Worm (Caenorhabditis elegans) whole organism, late embryonic: ENCODE measurements around the gene F09E5.11.
A peak's percentile ranks its signal among the peaks of the same experiment; 100 is the strongest.

Experiments used
- F13H6.1 ChIP-seq: sonication (generic microtip); optimal IDR thresholded peaks from 2 replicates; lab custom pipeline; 2016; ENCODE audit warnings: missing genetic modification characterization, missing compliant biosample characterization
- K02D7.2 ChIP-seq: sonication (generic microtip); optimal IDR thresholded peaks from 2 replicates; lab custom pipeline; 2017; ENCODE audit warnings: mild to moderate bottlenecking, missing genetic modification characterization, missing compliant biosample characterization
- K09A11.1 ChIP-seq: sonication (generic microtip); optimal IDR thresholded peaks from 2 replicates; lab custom pipeline; 2017; ENCODE audit warnings: antibody characterized with exemption, mild to moderate bottlenecking, missing genetic modification characterization, missing compliant biosample characterization; ENCODE audit not compliant: insufficient read depth
- T23F11.4 ChIP-seq: fragments of 200-800 bp; sonication (Bioruptor generic); optimal IDR thresholded peaks from 2 replicates; lab custom pipeline; 2018; ENCODE audit warnings: mild to moderate bottlenecking, missing genetic modification characterization, missing compliant biosample characterization
- Y22D7AL.16 ChIP-seq: sonication (generic microtip); optimal IDR thresholded peaks from 2 replicates; lab custom pipeline; 2016; ENCODE audit warnings: missing genetic modification characterization, missing compliant biosample characterization
- ama-1 ChIP-seq: fragments of 150-350 bp; optimal IDR thresholded peaks from 2 replicates; lab custom pipeline; 2014
- ceh-18 ChIP-seq: sonication (generic microtip); optimal IDR thresholded peaks from 2 replicates; lab custom pipeline; 2016; ENCODE audit warnings: missing genetic modification characterization, missing compliant biosample characterization
- ceh-19 ChIP-seq: fragments of 200-800 bp; sonication (Bioruptor generic); optimal IDR thresholded peaks from 2 replicates; lab custom pipeline; 2018; ENCODE audit warnings: mild to moderate bottlenecking, missing genetic modification characterization, missing compliant biosample characterization
- ceh-2 ChIP-seq: sonication (generic microtip); optimal IDR thresholded peaks from 2 replicates; lab custom pipeline; 2016; ENCODE audit warnings: missing genotype, missing genetic modification characterization, missing compliant biosample characterization
- ceh-22 ChIP-seq: sonication (generic microtip); optimal IDR thresholded peaks from 2 replicates; lab custom pipeline; 2017; ENCODE audit warnings: missing biosample characterization, missing genetic modification characterization
- ceh-24 ChIP-seq: sonication (generic microtip); optimal IDR thresholded peaks from 2 replicates; lab custom pipeline; 2016; ENCODE audit warnings: mild to moderate bottlenecking, missing genetic modification characterization, missing compliant biosample characterization
- ceh-30 ChIP-seq: fragments of 150-350 bp; optimal IDR thresholded peaks from 2 replicates; lab custom pipeline; 2014; ENCODE audit warnings: missing biosample characterization, missing genetic modification characterization
- ceh-31 ChIP-seq: sonication (generic microtip); optimal IDR thresholded peaks from 2 replicates; lab custom pipeline; 2016; ENCODE audit warnings: missing genetic modification characterization, missing compliant biosample characterization
- ceh-34 ChIP-seq: sonication (generic microtip); optimal IDR thresholded peaks from 2 replicates; lab custom pipeline; 2016; ENCODE audit warnings: mild to moderate bottlenecking, missing genetic modification characterization, missing compliant biosample characterization
- ceh-6 ChIP-seq: fragments of 200-800 bp; sonication (Bioruptor generic); optimal IDR thresholded peaks from 2 replicates; lab custom pipeline; 2018; ENCODE audit warnings: mild to moderate bottlenecking, missing genetic modification characterization, missing compliant biosample characterization
- ceh-9 ChIP-seq: sonication (generic microtip); optimal IDR thresholded peaks from 2 replicates; lab custom pipeline; 2016; ENCODE audit warnings: mild to moderate bottlenecking, missing genetic modification characterization, inconsistent platforms, missing compliant biosample characterization
- che-1 ChIP-seq: sonication (generic microtip); optimal IDR thresholded peaks from 2 replicates; lab custom pipeline; 2016; ENCODE audit warnings: mild to moderate bottlenecking, missing genetic modification characterization, missing compliant biosample characterization
- dmd-4 ChIP-seq: sonication (generic microtip); optimal IDR thresholded peaks from 2 replicates; lab custom pipeline; 2016; ENCODE audit warnings: borderline replicate concordance, missing genetic modification characterization, missing compliant biosample characterization
- elt-2 ChIP-seq: sonication (generic microtip); optimal IDR thresholded peaks from 2 replicates; lab custom pipeline; 2016; ENCODE audit warnings: missing genetic modification reagents, missing genetic modification characterization, missing compliant biosample characterization
- elt-4 ChIP-seq: sonication (generic microtip); optimal IDR thresholded peaks from 2 replicates; lab custom pipeline; 2016; ENCODE audit warnings: missing genetic modification characterization, missing compliant biosample characterization
- ets-4 ChIP-seq: sonication (generic microtip); optimal IDR thresholded peaks from 2 replicates; lab custom pipeline; 2016; ENCODE audit warnings: missing genetic modification characterization, missing compliant biosample characterization
- fkh-6 ChIP-seq: sonication (generic microtip); optimal IDR thresholded peaks from 2 replicates; lab custom pipeline; 2016; ENCODE audit warnings: missing genetic modification characterization, missing compliant biosample characterization
- gmeb-2 ChIP-seq: sonication (generic microtip); optimal IDR thresholded peaks from 2 replicates; lab custom pipeline; 2016; ENCODE audit warnings: missing genetic modification characterization, inconsistent platforms, missing compliant biosample characterization
- hlh-13 ChIP-seq: fragments of 200-800 bp; sonication (Bioruptor generic); optimal IDR thresholded peaks from 2 replicates; lab custom pipeline; 2018; ENCODE audit warnings: mild to moderate bottlenecking, missing genetic modification characterization, missing compliant biosample characterization
- hlh-30 ChIP-seq: sonication (generic microtip); optimal IDR thresholded peaks from 2 replicates; lab custom pipeline; 2017; ENCODE audit warnings: antibody characterized with exemption, missing genetic modification characterization, missing compliant biosample characterization; ENCODE audit not compliant: insufficient read depth
- hlh-6 ChIP-seq: sonication (generic microtip); optimal IDR thresholded peaks from 2 replicates; lab custom pipeline; 2016; ENCODE audit warnings: missing genotype, missing genetic modification characterization, missing compliant biosample characterization
- hlh-8 ChIP-seq: sonication (generic microtip); optimal IDR thresholded peaks from 2 replicates; lab custom pipeline; 2016; ENCODE audit warnings: missing genotype, missing genetic modification characterization, missing compliant biosample characterization
- lim-6 ChIP-seq: sonication (generic microtip); optimal IDR thresholded peaks from 2 replicates; lab custom pipeline; 2016; ENCODE audit warnings: missing genetic modification characterization, missing compliant biosample characterization
- lin-11 ChIP-seq: fragments of 200-800 bp; sonication (Bioruptor generic); optimal IDR thresholded peaks from 2 replicates; lab custom pipeline; 2018; ENCODE audit warnings: mild to moderate bottlenecking, missing genetic modification characterization, missing compliant biosample characterization
- madf-2 ChIP-seq: sonication (generic microtip); optimal IDR thresholded peaks from 2 replicates; lab custom pipeline; 2017; ENCODE audit warnings: missing genetic modification characterization, missing compliant biosample characterization
- mec-3 ChIP-seq: sonication (generic microtip); optimal IDR thresholded peaks from 2 replicates; lab custom pipeline; 2016; ENCODE audit warnings: borderline replicate concordance, missing genetic modification characterization, missing compliant biosample characterization
- nhr-11 ChIP-seq: fragments of 150-350 bp; optimal IDR thresholded peaks from 2 replicates; lab custom pipeline; 2014; ENCODE audit warnings: missing biosample characterization, missing genetic modification characterization
- npax-4 ChIP-seq: sonication (generic microtip); optimal IDR thresholded peaks from 2 replicates; lab custom pipeline; 2016; ENCODE audit warnings: missing genetic modification characterization, missing compliant biosample characterization
- odd-2 ChIP-seq: sonication (generic microtip); optimal IDR thresholded peaks from 2 replicates; lab custom pipeline; 2017; ENCODE audit warnings: antibody characterized with exemption, mild to moderate bottlenecking, missing genetic modification characterization, missing compliant biosample characterization
- pat-9 ChIP-seq: fragments of 200-800 bp; sonication (Bioruptor generic); optimal IDR thresholded peaks from 2 replicates; lab custom pipeline; 2018; ENCODE audit warnings: mild to moderate bottlenecking, missing genetic modification characterization, moderate library complexity, missing compliant biosample characterization
- pax-1 ChIP-seq: fragments of 150-350 bp; optimal IDR thresholded peaks from 2 replicates; lab custom pipeline; 2014; ENCODE audit warnings: missing biosample characterization, missing genetic modification characterization
- pha-2 ChIP-seq: sonication (generic microtip); optimal IDR thresholded peaks from 2 replicates; lab custom pipeline; 2017; ENCODE audit warnings: mild to moderate bottlenecking, missing genetic modification characterization, missing compliant biosample characterization
- pqm-1 ChIP-seq: sonication (generic microtip); optimal IDR thresholded peaks from 2 replicates; lab custom pipeline; 2016; ENCODE audit warnings: missing genetic modification characterization, missing compliant biosample characterization
- pros-1 ChIP-seq: fragments of 150-350 bp; optimal IDR thresholded peaks from 2 replicates; lab custom pipeline; 2014; ENCODE audit warnings: missing biosample characterization, missing genetic modification reagents, missing genetic modification characterization
- rnt-1 ChIP-seq: sonication (generic microtip); optimal IDR thresholded peaks from 2 replicates; lab custom pipeline; 2016; ENCODE audit warnings: missing genetic modification characterization, missing compliant biosample characterization
- sox-4 ChIP-seq: sonication (generic microtip); optimal IDR thresholded peaks from 2 replicates; lab custom pipeline; 2017; ENCODE audit warnings: mild to moderate bottlenecking, missing genetic modification characterization, inconsistent platforms, missing compliant biosample characterization
- syd-9 ChIP-seq: sonication (generic microtip); optimal IDR thresholded peaks from 2 replicates; lab custom pipeline; 2016; ENCODE audit warnings: mild to moderate bottlenecking, missing genetic modification characterization, moderate library complexity, missing compliant biosample characterization
- tbx-2 ChIP-seq: sonication (generic microtip); optimal IDR thresholded peaks from 2 replicates; lab custom pipeline; 2016; ENCODE audit warnings: missing genetic modification characterization, missing compliant biosample characterization
- unc-42 ChIP-seq: sonication (generic microtip); optimal IDR thresholded peaks from 2 replicates; lab custom pipeline; 2016; ENCODE audit warnings: missing genotype, missing genetic modification characterization, missing compliant biosample characterization
- unc-55 ChIP-seq: sonication (generic microtip); optimal IDR thresholded peaks from 2 replicates; lab custom pipeline; 2017; ENCODE audit warnings: missing biosample characterization, missing genetic modification reagents, missing genetic modification characterization
- zip-5 ChIP-seq: sonication (generic microtip); optimal IDR thresholded peaks from 2 replicates; lab custom pipeline; 2016; ENCODE audit warnings: missing genetic modification characterization, missing compliant biosample characterization
- ztf-16 ChIP-seq: sonication (generic microtip); optimal IDR thresholded peaks from 2 replicates; lab custom pipeline; 2017; ENCODE audit warnings: missing genetic modification characterization, missing compliant biosample characterization

Gene F09E5.11

ce11 chrII:5388786-5389421, 30.9 kb upstream of the F09E5.11 start, which contains the start of gene rsp-4:
rsp-4 (minus strand) TSS chrII:5388836.
- TF ChIP-seq ets-4 = no peak
- TF ChIP-seq pros-1 (tag; lab: Kevin White, UChicago) = no peak
- no peak for TF ChIP-seq pha-2
- TF ChIP-seq ceh-31 (tag; lab: Kevin White, UChicago) = no peak
- no peak for TF ChIP-seq ceh-19
- no peak for TF ChIP-seq K02D7.2 (tag; lab: Kevin White, UChicago)
- TF ChIP-seq gmeb-2 (tag; lab: Kevin White, UChicago) = no peak

- no peak for TF ChIP-seq pqm-1
- no peak for TF ChIP-seq tbx-2 (tag; lab: Kevin White, UChicago)
- TF ChIP-seq fkh-6 (tag; lab: Kevin White, UChicago) = no peak
- no peak for TF ChIP-seq K02D7.2 (tag; lab: Kevin White, UChicago)
- TF ChIP-seq syd-9 (tag; lab: Kevin White, UChicago) = no peak
- TF ChIP-seq hlh-13 (GFP tag; lab: Kevin White, UChicago) = no peak
- TF ChIP-seq pat-9 = no peak
- no peak for TF ChIP-seq lim-6 (tag; lab: Kevin White, UChicago)
- TF ChIP-seq rnt-1 (tag; lab: Kevin White, UChicago) = no peak
Measured at ce11 chrII:5387217-5387616, 29.2 kb upstream of the F09E5.11 start, which contains the start of gene ccpp-6. ccpp-6 (minus strand) TSS chrII:5387317.

- no peak for TF ChIP-seq ceh-18 (tag; lab: Kevin White, UChicago)
- no peak for TF ChIP-seq tbx-2 (tag; lab: Kevin White, UChicago)
- no peak for TF ChIP-seq dmd-4 (tag; lab: Kevin White, UChicago)
- no peak for TF ChIP-seq mec-3
- TF ChIP-seq unc-55 = no peak
- TF ChIP-seq T23F11.4 = no peak
- TF ChIP-seq, all 69 proteins: peak for 0
Measured at ce11 chrII:5384282-5384681, 26.3 kb upstream of the F09E5.11 start.

ce11 chrII:5379614-5380077, 21.7 kb upstream of the F09E5.11 start, which contains the start of gene pkc-3:
pkc-3 (plus strand) TSS chrII:5380027.
- peak; percentile 26 for TF ChIP-seq pax-1 (tag; lab: Kevin White, UChicago)
- peak; percentile 2 for TF ChIP-seq hlh-30 (tag; lab: Kevin White, UChicago)
- TF ChIP-seq Y22D7AL.16 (tag; lab: Kevin White, UChicago) = no peak
- TF ChIP-seq K09A11.1 (tag; lab: Kevin White, UChicago) = no peak
- TF ChIP-seq F13H6.1 (tag; lab: Kevin White, UChicago) = no peak
- TF ChIP-seq hlh-13 (GFP tag; lab: Kevin White, UChicago) = no peak
- no peak for TF ChIP-seq pros-1 (tag; lab: Kevin White, UChicago)
- no peak for TF ChIP-seq elt-4 (tag; lab: Kevin White, UChicago)
- no peak for TF ChIP-seq pqm-1
- TF ChIP-seq npax-4 (tag; lab: Kevin White, UChicago) = no peak
- TF ChIP-seq ceh-9 = no peak
- TF ChIP-seq ama-1 = peak; percentile 43
- no peak for TF ChIP-seq ztf-16 (tag; lab: Kevin White, UChicago)
- no peak for TF ChIP-seq che-1 (tag; lab: Kevin White, UChicago)
- TF ChIP-seq odd-2 = no peak
- TF ChIP-seq madf-2 (tag; lab: Kevin White, UChicago) = no peak
- TF ChIP-seq ceh-34 (tag; lab: Kevin White, UChicago) = no peak
- TF ChIP-seq nhr-11 (tag; lab: Kevin White, UChicago) = no peak
- TF ChIP-seq ceh-18 (tag; lab: Kevin White, UChicago) = no peak
- TF ChIP-seq ceh-24 (tag; lab: Kevin White, UChicago) = no peak
- TF ChIP-seq zip-5 (tag; lab: Kevin White, UChicago) = no peak
- no peak for TF ChIP-seq hlh-8 (tag; lab: Kevin White, UChicago)
- no peak for TF ChIP-seq hlh-6 (tag; lab: Kevin White, UChicago)
- no peak for TF ChIP-seq ceh-22
- no peak for TF ChIP-seq ceh-30 (tag; lab: Kevin White, UChicago)
- peak; percentile 74 for TF ChIP-seq elt-2
- TF ChIP-seq sox-4 (tag; lab: Kevin White, UChicago) = no peak
- TF ChIP-seq lin-11 (tag; lab: Kevin White, UChicago) = no peak
- no peak for TF ChIP-seq ceh-6
- no peak for TF ChIP-seq rnt-1 (tag; lab: Kevin White, UChicago)
- TF ChIP-seq unc-42 (tag; lab: Kevin White, UChicago) = no peak
- TF ChIP-seq ceh-31 (tag; lab: Kevin White, UChicago) = no peak
- peak; percentile 9 for TF ChIP-seq ceh-2
- peak; percentile 14 for TF ChIP-seq tbx-2 (tag; lab: Kevin White, UChicago)
